Worm (Caenorhabditis elegans) whole organism, L4/young adult: ENCODE results near the gene srsx-7.

Source experiments
- W03F9.2 ChIP-seq: fragments of 150-350 bp; optimal IDR thresholded peaks from 2 replicates; lab custom pipeline; 2014; ENCODE audit warnings: missing biosample characterization, missing genetic modification characterization
- him-1 ChIP-seq: sonication (generic microtip); optimal IDR thresholded peaks from 2 replicates; lab custom pipeline; 2016; ENCODE audit warnings: missing genotype, missing genetic modification reagents, missing genetic modification characterization, missing compliant biosample characterization

DNA sequence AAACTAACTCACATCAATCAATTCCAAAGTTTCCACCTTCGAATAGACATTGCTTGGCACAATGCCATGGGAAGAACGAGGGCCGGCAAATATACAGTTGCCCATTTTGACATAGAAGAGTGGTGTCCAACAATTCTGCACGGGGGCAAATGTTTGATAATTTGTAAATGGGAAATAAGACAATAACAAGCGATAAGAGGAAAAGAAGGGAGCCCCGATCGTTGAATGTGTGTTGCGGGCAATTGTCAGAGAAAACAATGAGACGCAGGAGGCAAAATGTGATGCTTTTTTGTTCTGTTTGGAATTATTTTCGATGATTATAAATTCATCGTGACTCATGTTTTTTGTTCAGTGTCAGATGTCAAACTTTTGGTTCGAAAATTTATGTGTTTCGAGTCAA is 30.6 kb downstream of the srsx-7 start, which contains the start of gene pals-34:
- no peak for TF ChIP-seq him-1 (tag; lab: Kevin White, UChicago)
- TF ChIP-seq W03F9.2 (tag; lab: Kevin White, UChicago), result no peak
